Fruit fly (Drosophila melanogaster): ENCODE measurements around the gene CG42853.

Gene CG42853

dm6 chr3L:18102161-18102565, 19.6 kb downstream of the CG42853 start (continued):
- TF ChIP-seq ato (GFP tag; IDR thresholded peaks at IDR 0.05; ENCODE audit: partially characterized antibody) (no peak), gsb (GFP tag; IDR thresholded peaks at IDR 0.05) (no peak), mam (GFP tag; optimal IDR thresholded peaks at IDR 0.05) (no peak), klu (GFP tag; IDR thresholded peaks at IDR 0.05) (no peak), TFAM (GFP tag; optimal IDR thresholded peaks at IDR 0.05) (no peak), CG17912 (GFP tag; optimal IDR thresholded peaks at IDR 0.05) (no peak), CG17361 (GFP tag; IDR thresholded peaks at IDR 0.05) (peak; percentile 69), CG4617 (GFP tag; optimal IDR thresholded peaks at IDR 0.05; ENCODE audit: borderline replicate concordance) (no peak), MTF-1 (GFP tag; optimal IDR thresholded peaks at IDR 0.05; ENCODE audit: borderline replicate concordance) (no peak), sr (GFP tag; IDR thresholded peaks at IDR 0.05) (no peak), chinmo (GFP tag; IDR thresholded peaks at IDR 0.05; ENCODE audit: partially characterized antibody) (no peak), nerfin-1 (tag; optimal IDR thresholded peaks at IDR 0.05) (peak; percentile 11), CG17359 (tag; optimal IDR thresholded peaks at IDR 0.05) (peak; percentile 4), pzg (GFP tag; optimal IDR thresholded peaks at IDR 0.05) (no peak), odd (GFP tag; optimal IDR thresholded peaks at IDR 0.05) (no peak), Myb (GFP tag; optimal IDR thresholded peaks at IDR 0.05) (no peak), sd (tag; optimal IDR thresholded peaks at IDR 0.05) (no peak), CG13123 (GFP tag; optimal IDR thresholded peaks at IDR 0.05) (no peak), Nf-YA (GFP tag; IDR thresholded peaks at IDR 0.05) (no peak), BtbVII (GFP tag; optimal IDR thresholded peaks at IDR 0.05) (no peak), p53 (GFP tag; optimal IDR thresholded peaks at IDR 0.05) (no peak), ro (GFP tag; IDR thresholded peaks at IDR 0.05) (no peak), Ada2b (GFP tag; IDR thresholded peaks at IDR 0.05) (no peak), sens-2 (GFP tag; IDR thresholded peaks at IDR 0.05) (no peak), CG6689 (GFP tag; IDR thresholded peaks at IDR 0.05) (no peak), emc (GFP tag; optimal IDR thresholded peaks at IDR 0.05) (no peak), Dip3 (GFP tag; optimal IDR thresholded peaks at IDR 0.05) (no peak), CG32532 (GFP tag; IDR thresholded peaks at IDR 0.05) (no peak), tap (tag; optimal IDR thresholded peaks at IDR 0.05) (peak; percentile 37), stc (GFP tag; IDR thresholded peaks at IDR 0.05) (0 out of 2 replicates have a peak, but pooled peaks have one; percentile 32), ken (GFP tag; IDR thresholded peaks at IDR 0.05) (no peak), Atf-2 (GFP tag; optimal IDR thresholded peaks at IDR 0.05) (no peak), Atf6 (GFP tag; IDR thresholded peaks at IDR 0.05) (no peak), CG32772 (GFP tag; IDR thresholded peaks at IDR 0.05) (no peak), Med (GFP tag) (no peak), CG14050 (GFP tag; IDR thresholded peaks at IDR 0.05) (no peak), CG18476 (GFP tag; optimal IDR thresholded peaks at IDR 0.05) (no peak), Dip2 (GFP tag; IDR thresholded peaks at IDR 0.05) (no peak), Sox100B (GFP tag; optimal IDR thresholded peaks at IDR 0.05) (peak; percentile 69), danr (GFP tag; IDR thresholded peaks at IDR 0.05) (no peak), insv (GFP tag; optimal IDR thresholded peaks at IDR 0.05) (no peak), tup (GFP tag; optimal IDR thresholded peaks at IDR 0.05) (no peak), chn (GFP tag; optimal IDR thresholded peaks at IDR 0.05) (no peak), ham (GFP tag; IDR thresholded peaks at IDR 0.05) (no peak), Bteb2 (GFP tag; optimal IDR thresholded peaks at IDR 0.05) (no peak), fd102C (GFP tag; optimal IDR thresholded peaks at IDR 0.05) (no peak), scrt (GFP tag; optimal IDR thresholded peaks at IDR 0.05) (no peak), lov (optimal IDR thresholded peaks at IDR 0.05) (no peak), lov (GFP tag; IDR thresholded peaks at IDR 0.05) (no peak), al (GFP tag; IDR thresholded peaks at IDR 0.05) (no peak), Fer2 (tag; optimal IDR thresholded peaks at IDR 0.05) (no peak), ash1 (GFP tag; optimal IDR thresholded peaks at IDR 0.05) (no peak), CG13296 (GFP tag; optimal IDR thresholded peaks at IDR 0.05) (no peak)

Data from whole organism, embryonic.